Worm (Caenorhabditis elegans): Measurements from ENCODE around the gene nhr-176.

nhr-176 gene

DNA sequence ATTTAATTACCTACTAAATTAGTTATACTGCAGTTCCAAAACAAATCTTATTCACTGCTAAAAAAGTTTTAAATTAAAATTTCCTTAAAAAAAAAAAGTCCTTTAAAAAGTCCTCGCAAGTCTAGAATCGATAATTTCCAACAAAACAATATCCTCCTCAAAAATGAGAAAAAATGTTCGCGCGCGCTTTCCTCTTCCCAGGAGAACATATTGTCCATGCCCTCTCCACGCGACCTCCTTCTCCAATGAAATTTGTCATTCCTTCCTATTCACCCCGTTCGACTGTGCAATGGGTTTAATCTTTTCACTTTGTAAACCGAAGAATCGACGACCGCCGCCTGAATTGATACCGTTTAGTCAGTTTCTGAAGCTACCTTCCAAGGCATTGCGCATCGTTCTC is 35.0 kb upstream of the nhr-176 start, which contains the start of gene T10C6.10:
TSS of gene T10C6.10 (plus strand) at position 248 of the 400 bp plus-strand sequence.
- no peak for TF ChIP-seq efl-1 (optimal IDR thresholded peaks at IDR 0.05)
- TF ChIP-seq efl-1 (GFP tag; optimal IDR thresholded peaks at IDR 0.05 in 1 of 2), result peak in 1 of 2 experiments; percentile 45
- TF ChIP-seq grh-1 (GFP tag; IDR thresholded peaks at IDR 0.05), result no peak

DNA sequence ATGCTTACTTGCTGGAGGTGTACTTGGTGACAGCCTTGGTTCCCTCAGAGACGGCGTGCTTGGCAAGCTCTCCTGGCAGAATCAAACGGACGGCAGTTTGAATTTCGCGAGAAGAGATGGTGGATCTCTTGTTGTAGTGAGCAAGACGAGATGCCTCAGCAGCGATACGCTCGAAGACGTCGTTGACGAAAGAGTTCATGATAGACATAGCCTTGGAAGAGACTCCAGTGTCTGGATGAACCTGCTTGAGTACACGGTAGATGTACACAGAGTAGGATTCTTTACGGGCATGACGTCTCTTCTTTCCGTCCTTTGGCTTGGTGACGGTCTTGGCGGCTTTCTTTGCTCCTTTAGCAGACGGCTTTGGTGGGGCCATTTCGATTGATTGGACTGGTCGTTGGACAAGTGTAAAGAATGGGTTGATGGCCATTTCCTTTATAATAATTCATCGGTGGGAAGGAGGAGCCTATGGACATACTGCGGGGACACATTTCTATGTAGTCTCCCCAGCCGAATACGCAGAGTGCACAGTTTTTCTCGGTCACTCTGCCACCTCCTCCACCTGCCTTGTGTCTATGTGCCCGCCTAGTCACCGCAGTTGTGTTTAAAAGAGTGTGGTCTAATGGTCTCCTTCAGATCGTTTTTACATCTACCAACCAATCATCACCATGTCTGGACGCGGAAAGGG is 30.8 kb upstream of the nhr-176 start, which contains the start of the genes his-4 and his-3:
TSS of gene his-4 (minus strand) at position 376 of the 688 bp plus-strand sequence.
TSS of gene his-3 (plus strand) at position 669 of the 688 bp plus-strand sequence.
- TF ChIP-seq efl-3 (GFP tag; optimal IDR thresholded peaks at IDR 0.05) (peak; percentile 60), C16A3.4 (tag; optimal IDR thresholded peaks at IDR 0.05) (peak; percentile 15), unc-86 (tag; optimal IDR thresholded peaks at IDR 0.05) (peak; percentile 43), mep-1 (tag; optimal IDR thresholded peaks at IDR 0.05) (peak; percentile 30), lin-35 (GFP tag; optimal IDR thresholded peaks at IDR 0.05) (peak in 1 of 2 experiments; percentile 7), ztf-11 (tag; optimal IDR thresholded peaks at IDR 0.05) (peak in 1 of 2 experiments; percentile 92), xbp-1 (tag; optimal IDR thresholded peaks at IDR 0.05) (peak; percentile 38), nhr-90 (tag; optimal IDR thresholded peaks at IDR 0.05; ENCODE audit: poor library complexity) (peak; percentile 76), rnt-1 (tag; optimal IDR thresholded peaks at IDR 0.05) (peak; percentile 27), grh-1 (GFP tag; IDR thresholded peaks at IDR 0.05) (peak; percentile 78), dpl-1 (GFP tag; optimal IDR thresholded peaks at IDR 0.05) (peak in 1 of 3 experiments; percentile 23), tbx-2 (tag; optimal IDR thresholded peaks at IDR 0.05) (peak; percentile 20), nhr-19 (GFP tag; conservative IDR thresholded peaks at IDR 0.05) (peak; percentile 18; the same call in 1 of the 2 replicates), efl-1 (optimal IDR thresholded peaks at IDR 0.05) (peak; percentile 25 to 52), efl-1 (GFP tag; optimal IDR thresholded peaks at IDR 0.05 in 1 of 2) (peak in 1 of 2 experiments; percentile 29), blmp-1 (tag; optimal IDR thresholded peaks at IDR 0.05) (peak; percentile 15), nhr-85 (tag) (peak; percentile 90), snu-23 (GFP tag; optimal IDR thresholded peaks at IDR 0.05) (peak; percentile 54), swsn-7 (tag; optimal IDR thresholded peaks at IDR 0.05) (peak; percentile 76), nhr-47 (tag; optimal IDR thresholded peaks at IDR 0.05) (peak; percentile 56), nhr-20 (tag; optimal IDR thresholded peaks at IDR 0.05) (peak; percentile 69), nhr-71 (tag; optimal IDR thresholded peaks at IDR 0.05) (peak; percentile 69), ztf-4 (tag; optimal IDR thresholded peaks at IDR 0.05) (peak; percentile 35), lin-14 (GFP tag; optimal IDR thresholded peaks at IDR 0.05) (peak; percentile 79)

DNA sequence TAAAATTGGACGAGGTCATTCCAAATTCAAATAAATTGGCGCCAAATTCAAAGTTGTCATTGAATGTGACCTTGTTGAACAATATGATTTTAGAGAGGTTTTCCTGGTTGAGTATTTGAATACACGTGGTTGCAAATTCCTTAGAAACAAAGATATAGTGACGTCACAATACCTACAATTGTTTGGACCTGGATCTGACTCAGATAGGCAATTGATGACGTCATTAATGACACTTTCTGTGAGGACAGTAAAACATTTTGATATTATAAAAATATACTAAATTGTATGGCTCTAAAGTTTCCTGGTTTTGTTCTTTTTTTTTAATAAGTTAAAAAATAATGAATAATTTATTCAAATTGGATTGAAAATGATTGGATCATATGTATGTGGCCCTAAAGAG is 29.7 kb upstream of the nhr-176 start:
- TF ChIP-seq dpl-1 (GFP tag; optimal IDR thresholded peaks at IDR 0.05) (peak; percentile 18 to 35 (median 19)), nhr-85 (tag) (peak; percentile 80), lin-14 (GFP tag; optimal IDR thresholded peaks at IDR 0.05) (peak; percentile 3), efl-1 (optimal IDR thresholded peaks at IDR 0.05) (peak in 1 of 2 experiments; percentile 10), efl-1 (GFP tag; optimal IDR thresholded peaks at IDR 0.05 in 1 of 2) (no peak), ceh-8 (GFP tag; optimal IDR thresholded peaks at IDR 0.05) (no peak), lir-3 (tag; optimal IDR thresholded peaks at IDR 0.05; ENCODE audit: poor library complexity) (no peak), nhr-90 (tag; optimal IDR thresholded peaks at IDR 0.05; ENCODE audit: poor library complexity) (peak; percentile 2), nhr-71 (tag; optimal IDR thresholded peaks at IDR 0.05) (peak; percentile 23), unc-130 (tag; optimal IDR thresholded peaks at IDR 0.05) (no peak), lsy-2 (tag; optimal IDR thresholded peaks at IDR 0.05) (peak in 1 of 2 experiments; percentile 19), mep-1 (tag; optimal IDR thresholded peaks at IDR 0.05) (peak; percentile 1), xbp-1 (tag; optimal IDR thresholded peaks at IDR 0.05) (peak; percentile 23)

DNA sequence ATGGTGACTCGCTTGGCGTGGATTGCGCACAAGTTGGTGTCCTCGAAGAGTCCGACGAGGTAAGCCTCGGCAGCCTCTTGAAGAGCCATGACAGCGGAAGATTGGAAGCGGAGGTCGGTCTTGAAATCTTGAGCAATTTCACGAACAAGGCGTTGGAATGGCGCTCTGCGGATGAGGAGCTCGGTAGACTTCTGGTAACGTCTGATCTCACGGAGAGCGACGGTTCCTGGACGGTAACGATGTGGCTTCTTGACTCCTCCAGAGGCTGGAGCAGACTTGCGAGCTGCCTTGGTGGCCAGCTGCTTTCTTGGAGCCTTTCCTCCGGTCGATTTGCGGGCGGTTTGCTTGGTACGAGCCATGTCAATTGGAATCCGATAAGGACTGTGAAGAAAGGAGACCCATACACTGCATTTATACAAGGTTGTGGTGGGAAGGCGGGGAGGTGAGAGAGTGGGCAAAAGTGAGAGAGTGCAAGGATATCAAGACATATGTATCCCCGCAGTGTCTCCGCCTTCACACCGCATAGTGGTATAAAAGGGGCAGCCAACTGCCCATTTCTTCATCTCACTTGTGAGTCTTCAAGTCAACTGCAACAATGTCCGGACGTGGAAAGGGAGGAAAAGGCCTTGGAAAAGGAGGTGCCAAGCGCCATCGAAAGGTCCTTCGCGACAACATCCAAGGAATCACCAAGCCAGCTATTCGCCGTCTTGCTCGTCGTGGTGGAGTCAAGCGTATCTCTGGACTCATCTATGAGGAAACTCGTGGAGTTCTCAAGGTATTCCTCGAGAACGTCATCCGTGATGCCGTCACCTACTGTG is 29.0 kb upstream of the nhr-176 start, which contains the start of the genes his-2 and his-1:
TSS of gene his-2 (minus strand) at position 359 of the 818 bp plus-strand sequence.
TSS of gene his-1 (plus strand) at position 596 of the 818 bp plus-strand sequence.
- TF ChIP-seq nhr-85 (tag) (peak; percentile 74), ztf-11 (tag; optimal IDR thresholded peaks at IDR 0.05) (peak in 1 of 2 experiments; percentile 63), nhr-47 (tag; optimal IDR thresholded peaks at IDR 0.05) (peak; percentile 11), lin-14 (GFP tag; optimal IDR thresholded peaks at IDR 0.05) (peak; percentile 11)

DNA sequence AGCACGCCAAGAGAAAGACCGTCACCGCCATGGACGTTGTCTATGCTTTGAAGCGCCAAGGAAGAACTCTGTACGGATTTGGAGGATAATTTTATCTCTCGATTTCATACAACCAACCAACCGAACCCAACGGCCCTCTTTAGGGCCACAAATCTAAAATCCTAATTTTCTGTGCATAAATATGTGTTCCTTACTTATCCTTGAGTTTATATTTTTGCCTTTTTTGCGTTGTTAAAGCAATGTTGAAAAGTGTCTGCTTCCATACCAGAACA is 28.4 kb upstream of the nhr-176 start:
- TF ChIP-seq isw-1 (GFP tag; IDR thresholded peaks at IDR 0.05) (no peak), aly-2 (tag; optimal IDR thresholded peaks at IDR 0.05) (no peak), unc-86 (tag; optimal IDR thresholded peaks at IDR 0.05) (no peak), mep-1 (tag; optimal IDR thresholded peaks at IDR 0.05) (no peak), unc-130 (tag; optimal IDR thresholded peaks at IDR 0.05) (no peak), nhr-11 (tag; optimal IDR thresholded peaks at IDR 0.05) (no peak), fos-1 (tag; optimal IDR thresholded peaks at IDR 0.05) (no peak), nhr-76 (tag; optimal IDR thresholded peaks at IDR 0.05) (no peak), nhr-19 (GFP tag; conservative IDR thresholded peaks at IDR 0.05) (no peak), efl-3 (GFP tag; optimal IDR thresholded peaks at IDR 0.05) (no peak), C16A3.4 (tag; optimal IDR thresholded peaks at IDR 0.05) (no peak)
